Worm (Caenorhabditis elegans): ENCODE measurements around the gene srab-23.

DNA sequence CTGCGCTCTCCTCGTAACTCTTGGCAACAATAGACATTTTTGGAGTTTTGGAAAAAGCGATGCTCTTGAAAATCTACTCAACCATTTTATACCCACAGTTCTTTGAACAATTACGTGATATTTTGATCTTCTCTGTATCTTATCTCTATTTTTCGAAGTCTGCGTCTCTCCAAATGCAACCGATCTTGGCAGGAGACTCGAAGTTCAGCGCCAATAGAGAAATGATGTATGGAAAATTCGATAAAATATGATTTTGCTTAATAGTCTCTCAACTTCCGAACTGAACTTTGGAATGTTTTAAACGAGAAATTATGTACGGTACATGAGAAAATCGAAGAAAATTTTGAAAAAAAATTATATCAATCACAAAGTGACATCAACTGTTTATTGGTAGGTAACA, 14.7 kb upstream of the srab-23 start, which contains the start of gene comt-4:
- TF ChIP-seq T22C8.4 (GFP tag; IDR thresholded peaks at IDR 0.05) (no peak), klf-2 (GFP tag; conservative IDR thresholded peaks at IDR 0.05) (no peak), med-1 (GFP tag; optimal IDR thresholded peaks at IDR 0.05; ENCODE audit: insufficient read depth) (no peak), cog-1 (tag; optimal IDR thresholded peaks at IDR 0.05) (no peak)

Data from whole organism, midembryonic.